Fruit fly (Drosophila melanogaster): ENCODE results near the gene Sod1.

Gene Sod1

dm6 chr3L:11120419-11120958, 6.9 kb upstream of the Sod1 start, which contains the start of the genes FoxK and mRpL2 (continued):
- peak; percentile 25; the same call in 1 of the 2 replicates for TF ChIP-seq onecut (GFP tag; IDR thresholded peaks at IDR 0.05)
- peak; percentile 40 for TF ChIP-seq CG2120 (GFP tag; optimal IDR thresholded peaks at IDR 0.05)
- peak; percentile 89 for TF ChIP-seq MBD-R2 (GFP tag; IDR thresholded peaks at IDR 0.05)
- TF ChIP-seq CG17385 (GFP tag; optimal IDR thresholded peaks at IDR 0.05), result peak; percentile 99
- peak; percentile 19 for TF ChIP-seq nmo (GFP tag; optimal IDR thresholded peaks at IDR 0.05)
- no peak for TF ChIP-seq CG10979 (tag; optimal IDR thresholded peaks at IDR 0.05)
- no peak for TF ChIP-seq sob (GFP tag; IDR thresholded peaks at IDR 0.05)
- no peak for TF ChIP-seq CG6683 (GFP tag; optimal IDR thresholded peaks at IDR 0.05)
- peak; percentile 63 for TF ChIP-seq HmgD (GFP tag; optimal IDR thresholded peaks at IDR 0.05)
- TF ChIP-seq usp (GFP tag; optimal IDR thresholded peaks at IDR 0.05), result no peak
- no peak for TF ChIP-seq NK7.1 (GFP tag; optimal IDR thresholded peaks at IDR 0.05)
- TF ChIP-seq CG2199 (GFP tag; IDR thresholded peaks at IDR 0.05), result no peak
- no peak for TF ChIP-seq E2f1 (GFP tag; IDR thresholded peaks at IDR 0.05)
- peak; percentile 63; the same call in 1 of the 2 replicates for TF ChIP-seq CG3847 (GFP tag; IDR thresholded peaks at IDR 0.05)
- TF ChIP-seq CG7839 (tag; optimal IDR thresholded peaks at IDR 0.05), result no peak
- no peak for TF ChIP-seq Blimp-1 (GFP tag; optimal IDR thresholded peaks at IDR 0.05)
- TF ChIP-seq CG13624 (GFP tag; optimal IDR thresholded peaks at IDR 0.05), result peak; percentile 11
- 0 out of 4 replicates have a peak, but pooled peaks have one; percentile 40 for TF ChIP-seq Dll (GFP tag; IDR thresholded peaks at IDR 0.05; ENCODE audit: partially characterized antibody)
- TF ChIP-seq ems (GFP tag; optimal IDR thresholded peaks at IDR 0.05), result no peak
- peak; percentile 48 for TF ChIP-seq gfzf (GFP tag; optimal IDR thresholded peaks at IDR 0.05)
- no peak for TF ChIP-seq kni (GFP tag; optimal IDR thresholded peaks at IDR 0.05)
- TF ChIP-seq CG10267 (tag; optimal IDR thresholded peaks at IDR 0.05), result peak; percentile 39
- 0 out of 3 replicates have a peak, but pooled peaks have one; percentile 34 for TF ChIP-seq H15 (GFP tag; IDR thresholded peaks at IDR 0.05)
- TF ChIP-seq lov (optimal IDR thresholded peaks at IDR 0.05), result peak; percentile 16
- no peak for TF ChIP-seq lov (GFP tag; IDR thresholded peaks at IDR 0.05)
- peak; percentile 39 for TF ChIP-seq CG14710 (tag; optimal IDR thresholded peaks at IDR 0.05)
- no peak for TF ChIP-seq croc (GFP tag; conservative IDR thresholded peaks at IDR 0.05)
- TF ChIP-seq CTCF (GFP tag; optimal IDR thresholded peaks at IDR 0.05), result peak; percentile 44
- no peak for TF ChIP-seq ac (GFP tag; optimal IDR thresholded peaks at IDR 0.05)
- TF ChIP-seq Xbp1 (GFP tag; optimal IDR thresholded peaks at IDR 0.05), result peak; percentile 13
- no peak for TF ChIP-seq CG6272 (GFP tag; IDR thresholded peaks at IDR 0.05)
- peak; percentile 26 for TF ChIP-seq cg (GFP tag; optimal IDR thresholded peaks at IDR 0.05)
- TF ChIP-seq CG14014 (GFP tag; IDR thresholded peaks at IDR 0.05), result 0 out of 2 replicates have a peak, but pooled peaks have one; percentile 6
- peak; percentile 43 for TF ChIP-seq CG12659 (GFP tag; optimal IDR thresholded peaks at IDR 0.05)
- no peak for TF ChIP-seq CG15269 (tag; optimal IDR thresholded peaks at IDR 0.05)
- TF ChIP-seq ci (GFP tag; IDR thresholded peaks at IDR 0.05), result peak; percentile 52
- TF ChIP-seq zfh1 (GFP tag; IDR thresholded peaks at IDR 0.05), result peak; percentile 31; the same call in 1 of the 3 replicates
- TF ChIP-seq Lhr (GFP tag; optimal IDR thresholded peaks at IDR 0.05), result no peak
- no peak for TF ChIP-seq CG7928 (GFP tag; optimal IDR thresholded peaks at IDR 0.05)
- TF ChIP-seq CG1602 (GFP tag; optimal IDR thresholded peaks at IDR 0.05), result no peak
- peak; percentile 83 for TF ChIP-seq sqz (GFP tag; optimal IDR thresholded peaks at IDR 0.05)
- no peak for TF ChIP-seq Oaz (GFP tag; IDR thresholded peaks at IDR 0.05)
- peak; percentile 63 for TF ChIP-seq trem (tag; optimal IDR thresholded peaks at IDR 0.05)
- TF ChIP-seq fru (optimal IDR thresholded peaks at IDR 0.05), result no peak
- peak; percentile 18 for TF ChIP-seq gro (GFP tag; optimal IDR thresholded peaks at IDR 0.05)
- TF ChIP-seq HLHmδ (GFP tag; optimal IDR thresholded peaks at IDR 0.05), result no peak
- TF ChIP-seq Adf1 (GFP tag; IDR thresholded peaks at IDR 0.05), result no peak
- no peak for TF ChIP-seq hbn (GFP tag; IDR thresholded peaks at IDR 0.05; ENCODE audit: partially characterized antibody)
- no peak for TF ChIP-seq en (GFP tag; optimal IDR thresholded peaks at IDR 0.05)
- no peak for TF ChIP-seq CG12071 (GFP tag; optimal IDR thresholded peaks at IDR 0.05)
- peak; percentile 64 for TF ChIP-seq cwo (GFP tag; optimal IDR thresholded peaks at IDR 0.05)

Data from whole organism, embryonic.